Worm (Caenorhabditis elegans): Measurements from ENCODE around the gene Y41C4A.12.

Y41C4A.12 gene

ce11 chrIII:11689887-11690286, 36.6 kb downstream of the Y41C4A.12 start:
- TF ChIP-seq ztf-11 (tag; optimal IDR thresholded peaks at IDR 0.05) (no peak), nhr-25 (tag; optimal IDR thresholded peaks at IDR 0.05) (no peak), unc-62 (GFP tag; optimal IDR thresholded peaks at IDR 0.05) (no peak)

DNA sequence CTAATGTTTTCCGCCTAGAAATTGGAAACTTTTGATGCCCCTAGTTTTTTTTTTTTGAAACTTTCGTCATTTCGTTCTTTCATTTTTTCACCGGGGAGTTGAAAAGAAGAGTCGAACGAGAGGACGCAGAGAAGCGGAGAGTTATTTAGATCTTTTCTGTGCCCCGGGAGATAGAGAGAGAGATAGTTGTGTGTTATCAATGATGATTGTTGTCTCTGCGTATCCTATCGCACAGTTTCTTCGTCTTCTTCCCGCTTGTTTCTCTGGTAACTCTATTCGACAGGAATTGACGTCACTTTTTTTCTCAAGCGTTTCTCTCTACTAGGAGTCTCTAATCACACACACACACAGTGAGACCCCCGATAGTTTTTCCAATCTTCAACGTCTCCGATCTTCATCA, 37.2 kb downstream of the Y41C4A.12 start:
- TF ChIP-seq pqm-1 (tag; optimal IDR thresholded peaks at IDR 0.05): peak; percentile 90
- TF ChIP-seq mml-1 (tag; optimal IDR thresholded peaks at IDR 0.05): no peak
- TF ChIP-seq ztf-4 (tag; optimal IDR thresholded peaks at IDR 0.05): no peak
- TF ChIP-seq R02D3.7 (tag; optimal IDR thresholded peaks at IDR 0.05): peak; percentile 47
- no peak for TF ChIP-seq ztf-11 (tag; optimal IDR thresholded peaks at IDR 0.05)
- peak; percentile 32 for TF ChIP-seq nhr-43 (tag; optimal IDR thresholded peaks at IDR 0.05; ENCODE audit: poor library complexity, severe bottlenecking)
- TF ChIP-seq nhr-67 (tag; optimal IDR thresholded peaks at IDR 0.05): no peak
- no peak for TF ChIP-seq unc-39 (tag; optimal IDR thresholded peaks at IDR 0.05)
- TF ChIP-seq nhr-76 (tag; optimal IDR thresholded peaks at IDR 0.05): no peak
- no peak for TF ChIP-seq snpc-4 (tag; optimal IDR thresholded peaks at IDR 0.05)
- no peak for TF ChIP-seq hmg-11 (tag; optimal IDR thresholded peaks at IDR 0.05)
- peak; percentile 35 for TF ChIP-seq nfya-1 (tag; optimal IDR thresholded peaks at IDR 0.05; ENCODE audit: insufficient read depth)
- no peak for TF ChIP-seq zag-1 (tag; optimal IDR thresholded peaks at IDR 0.05)
- TF ChIP-seq lin-15B (tag; optimal IDR thresholded peaks at IDR 0.05): peak; percentile 8
- peak; percentile 67 for TF ChIP-seq nhr-23 (tag; optimal IDR thresholded peaks at IDR 0.05)
- peak; percentile 75 for TF ChIP-seq skn-1 (tag; optimal IDR thresholded peaks at IDR 0.05)
- TF ChIP-seq sea-2 (GFP tag; optimal IDR thresholded peaks at IDR 0.05): no peak
- TF ChIP-seq jun-1 (tag; optimal IDR thresholded peaks at IDR 0.05): peak; percentile 92
- no peak for TF ChIP-seq egl-5 (tag; optimal IDR thresholded peaks at IDR 0.05)
- no peak for TF ChIP-seq nhr-12 (tag; optimal IDR thresholded peaks at IDR 0.05)
- no peak for TF ChIP-seq daf-12 (tag; optimal IDR thresholded peaks at IDR 0.05)
- TF ChIP-seq nhr-77 (tag; optimal IDR thresholded peaks at IDR 0.05): no peak
- no peak for TF ChIP-seq ceh-28 (tag; optimal IDR thresholded peaks at IDR 0.05)
- TF ChIP-seq fos-1 (tag; optimal IDR thresholded peaks at IDR 0.05): no peak
- TF ChIP-seq ZK546.5 (tag; optimal IDR thresholded peaks at IDR 0.05): no peak
- TF ChIP-seq ceh-82 (tag; optimal IDR thresholded peaks at IDR 0.05): no peak
- peak; percentile 41 for TF ChIP-seq egl-27 (tag; optimal IDR thresholded peaks at IDR 0.05)
- TF ChIP-seq ceh-9 (tag; optimal IDR thresholded peaks at IDR 0.05): no peak
- no peak for TF ChIP-seq fkh-10 (GFP tag; optimal IDR thresholded peaks at IDR 0.05)
- no peak for TF ChIP-seq lin-39 (tag; optimal IDR thresholded peaks at IDR 0.05)
- TF ChIP-seq nhr-237 (tag; optimal IDR thresholded peaks at IDR 0.05): no peak
- TF ChIP-seq fkh-2 (tag; optimal IDR thresholded peaks at IDR 0.05): no peak
- no peak for TF ChIP-seq eor-1 (tag; optimal IDR thresholded peaks at IDR 0.05)
- TF ChIP-seq nhr-25 (tag; optimal IDR thresholded peaks at IDR 0.05): no peak
- TF ChIP-seq unc-62 (GFP tag; optimal IDR thresholded peaks at IDR 0.05): peak; percentile 5
- TF ChIP-seq lsy-12 (tag; optimal IDR thresholded peaks at IDR 0.05): peak; percentile 16
- TF ChIP-seq elt-2 (tag; optimal IDR thresholded peaks at IDR 0.05): peak; percentile 96
- no peak for TF ChIP-seq tbx-2 (tag; optimal IDR thresholded peaks at IDR 0.05)
- TF ChIP-seq ama-1 (optimal IDR thresholded peaks at IDR 0.05): peak; percentile 3
- peak; percentile 78 for TF ChIP-seq pha-4 (tag; optimal IDR thresholded peaks at IDR 0.05)
- no peak for TF ChIP-seq mdl-1 (tag; optimal IDR thresholded peaks at IDR 0.05)
- no peak for TF ChIP-seq nhr-28 (tag; optimal IDR thresholded peaks at IDR 0.05)
- TF ChIP-seq nhr-11 (tag; optimal IDR thresholded peaks at IDR 0.05): no peak
- TF ChIP-seq elt-3 (tag; optimal IDR thresholded peaks at IDR 0.05): peak in 2 of 3 experiments; percentile 19 to 78
- TF ChIP-seq ceh-16 (tag; optimal IDR thresholded peaks at IDR 0.05): no peak
- TF ChIP-seq elt-1 (tag; optimal IDR thresholded peaks at IDR 0.05): no peak
- no peak for TF ChIP-seq aly-2 (tag; optimal IDR thresholded peaks at IDR 0.05)

Measured in whole organism, L3 larva.